Worm (Caenorhabditis elegans): ENCODE results near the gene kcmf-1.

ce11 chrIII:7805253-7805652 lies 24.0 kb upstream of the kcmf-1 start:
- TF ChIP-seq flt-1 (GFP tag; IDR thresholded peaks at IDR 0.05) (no peak), tab-1 (GFP tag; IDR thresholded peaks at IDR 0.05) (no peak), med-1 (GFP tag; optimal IDR thresholded peaks at IDR 0.05; ENCODE audit: insufficient read depth) (no peak), ref-1 (GFP tag; conservative IDR thresholded peaks at IDR 0.05) (no peak)
